Worm (Caenorhabditis elegans): ENCODE measurements around the gene acp-4.

The acp-4 gene

DNA sequence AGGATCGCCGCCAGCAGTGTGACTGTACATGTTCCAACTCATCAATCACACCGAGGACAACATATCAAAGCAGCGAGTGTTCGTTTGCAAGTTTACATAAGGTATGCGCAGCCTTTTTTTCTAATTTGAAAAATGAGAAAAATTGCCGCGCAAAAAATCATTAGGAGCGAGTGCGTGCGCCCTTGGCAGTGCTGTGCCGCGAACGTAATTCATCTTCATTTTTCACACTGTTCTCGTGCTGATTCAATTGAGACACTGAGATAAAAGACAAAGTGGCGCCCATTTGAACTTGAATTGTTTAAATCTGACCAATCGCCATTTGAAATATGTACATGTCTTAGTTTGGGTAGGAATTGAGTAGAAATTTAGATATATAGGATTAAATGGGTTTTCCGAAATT, 25.4 kb downstream of the acp-4 start:
- TF ChIP-seq madf-8 (GFP tag; conservative IDR thresholded peaks at IDR 0.05) (no peak), hmg-20 (GFP tag; IDR thresholded peaks at IDR 0.05) (no peak), somi-1 (GFP tag; optimal IDR thresholded peaks at IDR 0.05) (no peak), ekl-4 (GFP tag; IDR thresholded peaks at IDR 0.05) (no peak), chd-7 (tag; optimal IDR thresholded peaks at IDR 0.05) (no peak), attf-6 (GFP tag; IDR thresholded peaks at IDR 0.05) (no peak), nhr-27 (tag; optimal IDR thresholded peaks at IDR 0.05) (no peak), ceh-100 (GFP tag; IDR thresholded peaks at IDR 0.05) (no peak), xnd-1 (tag; optimal IDR thresholded peaks at IDR 0.05) (no peak)

DNA sequence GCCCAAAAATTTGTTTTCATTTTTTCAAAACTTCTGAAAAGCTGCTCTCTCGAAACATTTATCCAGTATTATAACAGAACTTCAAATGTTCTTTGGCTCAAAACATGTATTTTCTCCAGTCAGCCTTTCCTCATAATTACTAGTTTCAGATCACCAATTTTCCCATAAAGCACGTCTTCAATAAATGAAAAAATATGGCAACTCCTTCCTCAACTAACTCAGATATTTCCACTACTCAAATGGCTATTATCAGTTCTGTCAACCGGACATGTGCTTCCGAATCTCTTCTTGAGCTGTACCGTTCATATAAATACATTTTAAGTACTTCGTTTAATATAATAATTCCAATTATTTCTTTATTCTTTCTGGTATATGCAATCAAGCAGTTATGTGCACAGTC, 27.4 kb downstream of the acp-4 start, which contains the start of gene sra-13:
Gene sra-13, plus strand, starts transcription at position 195 of the 400 bp plus-strand sequence.
- TF ChIP-seq attf-3 (GFP tag; conservative IDR thresholded peaks at IDR 0.05) (no peak), rpc-1 (optimal IDR thresholded peaks at IDR 0.05) (no peak), rpc-1 (tag; optimal IDR thresholded peaks at IDR 0.05) (no peak), bed-2 (GFP tag; IDR thresholded peaks at IDR 0.05) (no peak), aptf-3 (GFP tag; IDR thresholded peaks at IDR 0.05) (no peak), snpc-3.4 (tag; optimal IDR thresholded peaks at IDR 0.05) (no peak), Y95B8A.8 (GFP tag; IDR thresholded peaks at IDR 0.05) (no peak), lin-26 (GFP tag; IDR thresholded peaks at IDR 0.05) (no peak), madf-3 (GFP tag; IDR thresholded peaks at IDR 0.05) (no peak), F23B12.7 (tag; optimal IDR thresholded peaks at IDR 0.05; ENCODE audit: insufficient read depth) (no peak), cebp-2 (GFP tag; IDR thresholded peaks at IDR 0.05) (no peak), lsy-27 (tag; optimal IDR thresholded peaks at IDR 0.05; ENCODE audit: borderline replicate concordance, insufficient read depth) (no peak), atf-7 (tag; optimal IDR thresholded peaks at IDR 0.05) (no peak), madf-10 (tag; optimal IDR thresholded peaks at IDR 0.05) (no peak)

DNA sequence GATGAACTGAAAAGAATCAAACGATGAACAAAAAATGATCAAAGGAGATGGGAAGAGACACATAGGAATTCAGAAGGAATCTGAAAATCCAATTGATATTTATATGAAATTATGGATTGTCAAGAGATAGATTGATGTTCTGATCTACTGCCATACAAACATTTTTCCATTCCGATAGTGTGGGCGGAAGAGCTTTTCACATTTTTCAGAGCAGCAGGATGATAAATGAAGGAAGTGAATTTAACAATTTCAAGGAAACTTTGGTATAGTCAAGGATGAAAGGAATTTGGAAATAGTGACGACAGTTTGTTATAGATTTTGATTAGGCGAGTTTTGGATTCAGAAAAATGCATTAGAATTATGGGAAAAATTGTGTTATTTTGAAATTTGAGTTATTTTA, 29.6 kb downstream of the acp-4 start, which contains the start of gene ubc-24:
Gene ubc-24, plus strand, starts transcription at position 301 of the 400 bp plus-strand sequence.
- no peak for TF ChIP-seq lir-1 (GFP tag; conservative IDR thresholded peaks at IDR 0.05)
- TF ChIP-seq chd-7 (tag; optimal IDR thresholded peaks at IDR 0.05) = no peak
- no peak for TF ChIP-seq pbrm-1 (GFP tag; IDR thresholded peaks at IDR 0.05)
- TF ChIP-seq K12H6.12 (tag; optimal IDR thresholded peaks at IDR 0.05) = no peak
- TF ChIP-seq lsl-1 (GFP tag; optimal IDR thresholded peaks at IDR 0.05) = no peak
- no peak for TF ChIP-seq attf-6 (GFP tag; IDR thresholded peaks at IDR 0.05)

- TF ChIP-seq tlf-1 (GFP tag; optimal IDR thresholded peaks at IDR 0.05) (no peak), F55B11.4 (tag; optimal IDR thresholded peaks at IDR 0.05; ENCODE audit: borderline replicate concordance, insufficient read depth) (no peak), ztf-3 (GFP tag; optimal IDR thresholded peaks at IDR 0.05) (no peak)
Observed at ce11 chrII:8404748-8405147, 30.2 kb downstream of the acp-4 start, which contains the start of gene skpo-1. Gene skpo-1 (minus strand): TSS chrII:8404848.

ce11 chrII:8399997-8400396, 34.9 kb downstream of the acp-4 start:
- no peak for TF ChIP-seq xnd-1 (tag; optimal IDR thresholded peaks at IDR 0.05)
- peak in 1 of 2 experiments; percentile 59 for TF ChIP-seq let-607 (tag; optimal IDR thresholded peaks at IDR 0.05)
- TF ChIP-seq unc-62 (GFP tag; optimal IDR thresholded peaks at IDR 0.05) = peak; percentile 92
- no peak for TF ChIP-seq rpc-1 (optimal IDR thresholded peaks at IDR 0.05)
- TF ChIP-seq rpc-1 (tag; optimal IDR thresholded peaks at IDR 0.05) = no peak
- TF ChIP-seq nhr-80 (tag; optimal IDR thresholded peaks at IDR 0.05) = peak; percentile 73
- TF ChIP-seq nfya-1 (tag; optimal IDR thresholded peaks at IDR 0.05; ENCODE audit: borderline replicate concordance, insufficient read depth) = no peak
- no peak for TF ChIP-seq C17E4.6 (GFP tag; IDR thresholded peaks at IDR 0.05)
- no peak for TF ChIP-seq Y53G8AR.9 (GFP tag; conservative IDR thresholded peaks at IDR 0.05)
- no peak for TF ChIP-seq hmg-1.2 (GFP tag; IDR thresholded peaks at IDR 0.05)
- no peak for TF ChIP-seq athp-1 (tag; optimal IDR thresholded peaks at IDR 0.05)
- TF ChIP-seq B0019.2 (GFP tag; conservative IDR thresholded peaks at IDR 0.05) = no peak
